Worm (Caenorhabditis elegans) whole organism, L2 larva: ENCODE data around the gene Y39G8B.9.

ENCODE experiments used
- R02D3.7 ChIP-seq: fragments of 150-350 bp; optimal IDR thresholded peaks from 2 replicates; lab custom pipeline; 2014; ENCODE audit warnings: missing biosample characterization, missing genetic modification characterization
- Y55F3AM.14 ChIP-seq: fragments of 200-800 bp; sonication (Bioruptor generic); optimal IDR thresholded peaks from 2 replicates; lab custom pipeline; 2018; ENCODE audit warnings: mild to moderate bottlenecking, missing genetic modification characterization, missing compliant biosample characterization
- alr-1 ChIP-seq: fragments of 150-350 bp; optimal IDR thresholded peaks from 2 replicates; lab custom pipeline; 2014; ENCODE audit warnings: missing biosample characterization, missing genetic modification characterization
- ama-1 ChIP-seq: fragments of 150-350 bp; optimal IDR thresholded peaks from 2 replicates; lab custom pipeline; 2018; ENCODE audit warnings: inconsistent platforms
- elt-3 ChIP-seq: sonication (generic microtip); optimal IDR thresholded peaks from 2 replicates; lab custom pipeline; 2017; ENCODE audit warnings: missing biosample characterization, missing genetic modification characterization
- lsy-2 ChIP-seq, 2 experiments: fragments of 150-350 bp in 1 of 2; sonication (generic microtip) in 1 of 2; optimal IDR thresholded peaks; 2 replicates each; lab custom pipeline; 2014 to 2017; ENCODE audit warnings: missing biosample characterization in 2 of 2, missing genetic modification characterization in 2 of 2
- mbf-1 ChIP-seq: sonication (generic microtip); optimal IDR thresholded peaks from 2 replicates; lab custom pipeline; 2017; ENCODE audit warnings: missing biosample characterization, missing genetic modification characterization
- nhr-11 ChIP-seq: fragments of 150-350 bp; optimal IDR thresholded peaks from 2 replicates; lab custom pipeline; 2014; ENCODE audit warnings: missing biosample characterization, missing genetic modification characterization
- nhr-237 ChIP-seq: fragments of 150-350 bp; optimal IDR thresholded peaks from 2 replicates; lab custom pipeline; 2014; ENCODE audit warnings: missing biosample characterization, missing genetic modification characterization
- nhr-6 ChIP-seq: fragments of 150-350 bp; optimal IDR thresholded peaks from 2 replicates; lab custom pipeline; 2014; ENCODE audit warnings: missing biosample characterization, missing genetic modification characterization
- skn-1 ChIP-seq: sonication (generic microtip); optimal IDR thresholded peaks from 2 replicates; lab custom pipeline; 2017; ENCODE audit warnings: missing biosample characterization, missing genetic modification characterization
- snpc-4 ChIP-seq: fragments of 150-350 bp; optimal IDR thresholded peaks from 2 replicates; lab custom pipeline; 2014; ENCODE audit warnings: missing biosample characterization, missing genetic modification characterization
- unc-62 ChIP-seq: fragments of 150-350 bp; optimal IDR thresholded peaks from 2 replicates; lab custom pipeline; 2014; ENCODE audit warnings: missing biosample characterization, missing genetic modification reagents, missing genetic modification characterization
- zag-1 ChIP-seq: fragments of 150-350 bp; optimal IDR thresholded peaks from 2 replicates; lab custom pipeline; 2014; ENCODE audit warnings: missing biosample characterization, missing genetic modification characterization

DNA sequence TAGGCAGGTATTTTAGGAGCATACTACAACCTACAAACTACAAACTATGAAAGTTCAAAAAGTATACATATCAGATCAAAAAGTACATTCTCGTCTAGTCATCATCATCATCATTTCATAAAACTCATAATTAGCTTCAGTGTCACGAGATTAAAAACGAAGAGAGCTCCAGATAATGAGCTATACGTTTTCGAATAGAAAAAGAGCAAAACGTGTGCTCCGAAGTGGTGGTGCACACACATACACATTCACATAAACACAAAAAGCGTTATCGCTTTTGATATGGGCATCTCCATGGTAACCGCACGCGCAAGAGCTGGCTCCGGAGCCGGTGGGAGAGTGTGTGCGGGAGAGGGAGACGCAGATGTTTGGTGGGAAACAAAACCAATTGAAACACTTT is 16.8 kb upstream of the Y39G8B.9 start:
- TF ChIP-seq skn-1 (no peak), zag-1 (tag; lab: Kevin White, UChicago) (no peak), nhr-237 (tag; lab: Kevin White, UChicago) (no peak), unc-62 (GFP tag; lab: Kevin White, UChicago) (no peak), R02D3.7 (tag; lab: Kevin White, UChicago) (no peak), mbf-1 (tag; lab: Kevin White, UChicago) (no peak), alr-1 (tag; lab: Kevin White, UChicago) (no peak), nhr-11 (tag; lab: Kevin White, UChicago) (no peak), Y55F3AM.14 (GFP tag; lab: Kevin White, UChicago) (no peak), nhr-6 (tag; lab: Kevin White, UChicago) (no peak), elt-3 (no peak), snpc-4 (tag; lab: Kevin White, UChicago) (no peak), ama-1 (lab: Kevin White, UChicago) (no peak), lsy-2 (tag; optimal IDR thresholded peaks at IDR 0.05; lab: Kevin White, UChicago) (no peak)
